Worm (Caenorhabditis elegans) whole organism, L4/young adult: Measurements from ENCODE around the gene col-83.

ENCODE experiments used
- W03F9.2 ChIP-seq: fragments of 150-350 bp; optimal IDR thresholded peaks from 2 replicates; lab custom pipeline; 2014; ENCODE audit warnings: missing biosample characterization, missing genetic modification characterization
- dao-5 ChIP-seq: sonication (generic microtip); optimal IDR thresholded peaks from 2 replicates; lab custom pipeline; 2016; ENCODE audit warnings: missing genotype, missing genetic modification characterization, moderate library complexity, missing compliant biosample characterization
- him-1 ChIP-seq: sonication (generic microtip); optimal IDR thresholded peaks from 2 replicates; lab custom pipeline; 2016; ENCODE audit warnings: missing genotype, missing genetic modification reagents, missing genetic modification characterization, missing compliant biosample characterization

ce11 chrII:11016884-11017283 lies 28.9 kb downstream of the col-83 start:
- TF ChIP-seq W03F9.2 (tag; lab: Kevin White, UChicago) (no peak), him-1 (tag; lab: Kevin White, UChicago) (no peak), dao-5 (tag; lab: Kevin White, UChicago) (no peak)
